Fruit fly (Drosophila melanogaster): ENCODE data around the gene Set8.

Gene Set8

DNA sequence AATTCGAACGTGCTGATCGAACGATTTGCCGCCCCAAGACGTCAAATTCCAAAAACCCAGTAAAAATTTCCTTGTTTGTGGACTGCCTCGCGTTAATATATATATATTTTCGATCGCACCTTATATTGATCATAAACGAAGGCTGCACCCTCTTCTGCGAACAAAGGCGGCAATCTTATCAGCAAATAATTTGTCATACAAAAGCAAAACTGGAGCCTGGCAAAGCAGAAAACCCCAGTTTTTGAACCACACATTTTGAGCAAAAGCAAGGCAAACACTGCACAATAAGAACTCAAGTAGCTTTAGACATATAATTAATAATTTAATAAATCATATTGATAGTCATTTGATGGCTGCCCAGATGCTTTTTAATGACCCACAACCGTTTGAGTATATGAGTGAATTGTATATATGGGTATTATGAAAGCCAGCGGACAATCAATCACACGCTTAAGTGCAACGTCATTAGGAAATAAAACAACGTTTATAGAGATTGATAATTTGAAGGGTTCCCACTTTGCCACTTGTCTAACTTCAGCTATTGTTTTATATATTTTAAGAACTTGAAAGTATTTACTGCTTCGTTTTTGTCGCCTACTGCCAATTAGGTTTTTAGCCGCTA, 21.3 kb upstream of the Set8 start:
- TF ChIP-seq D1 (tag; optimal IDR thresholded peaks at IDR 0.05) (no peak), CG4496 (GFP tag; IDR thresholded peaks at IDR 0.05) (no peak), rn (GFP tag; IDR thresholded peaks at IDR 0.05) (no peak), gl (tag; optimal IDR thresholded peaks at IDR 0.05) (no peak), CG34367 (tag; optimal IDR thresholded peaks at IDR 0.05) (no peak), CG8301 (tag; optimal IDR thresholded peaks at IDR 0.05) (no peak), CG8159 (tag; optimal IDR thresholded peaks at IDR 0.05) (no peak), CG10348 (GFP tag; IDR thresholded peaks at IDR 0.05) (no peak), Ets98B (GFP tag; IDR thresholded peaks at IDR 0.05) (no peak), fd96Ca (GFP tag; IDR thresholded peaks at IDR 0.05) (no peak), Pif1A (GFP tag; optimal IDR thresholded peaks at IDR 0.05) (no peak), Snoo (tag; optimal IDR thresholded peaks at IDR 0.05) (no peak), CG15710 (tag; optimal IDR thresholded peaks at IDR 0.05) (no peak), CG13204 (GFP tag; optimal IDR thresholded peaks at IDR 0.05) (no peak)

- no peak for TF ChIP-seq EcR (GFP tag; optimal IDR thresholded peaks at IDR 0.05)
- no peak for TF ChIP-seq CG13204 (GFP tag; optimal IDR thresholded peaks at IDR 0.05)
- TF ChIP-seq Pif1A (GFP tag; optimal IDR thresholded peaks at IDR 0.05) = no peak
- TF ChIP-seq rn (GFP tag; IDR thresholded peaks at IDR 0.05) = no peak
Observed at dm6 chr3R:14296126-14296525, 19.7 kb upstream of the Set8 start.

- TF ChIP-seq CG14655 (GFP tag; optimal IDR thresholded peaks at IDR 0.05) = no peak
- TF ChIP-seq EcR (GFP tag; optimal IDR thresholded peaks at IDR 0.05) = peak; percentile 71
- no peak for TF ChIP-seq gl (tag; optimal IDR thresholded peaks at IDR 0.05)
- no peak for TF ChIP-seq CG10348 (GFP tag; IDR thresholded peaks at IDR 0.05)
- TF ChIP-seq CG8159 (tag; optimal IDR thresholded peaks at IDR 0.05) = no peak
Observed at dm6 chr3R:14296700-14297099, 19.1 kb upstream of the Set8 start.

DNA sequence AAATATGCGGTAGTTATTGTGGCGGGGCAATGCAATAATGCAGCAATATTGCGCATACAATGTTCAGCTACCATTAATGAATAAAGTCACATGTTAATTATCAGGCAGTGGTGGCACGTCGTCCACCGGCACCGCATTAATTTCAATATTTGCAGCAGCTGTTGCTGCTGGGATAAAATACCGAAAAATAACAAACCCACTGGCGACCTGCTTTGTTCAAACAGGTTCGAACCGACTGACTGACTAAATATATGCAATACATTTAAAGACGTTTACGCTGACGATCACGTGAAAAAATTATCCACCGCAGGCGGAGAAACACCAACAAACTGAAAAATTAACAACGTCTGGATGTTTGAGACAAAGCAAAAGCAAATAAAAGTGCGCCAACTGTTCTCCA, 18.3 kb upstream of the Set8 start:
- TF ChIP-seq fd96Ca (GFP tag; IDR thresholded peaks at IDR 0.05) (0 out of 3 replicates have a peak, but pooled peaks have one; percentile 13), CG8159 (tag; optimal IDR thresholded peaks at IDR 0.05) (no peak)

DNA sequence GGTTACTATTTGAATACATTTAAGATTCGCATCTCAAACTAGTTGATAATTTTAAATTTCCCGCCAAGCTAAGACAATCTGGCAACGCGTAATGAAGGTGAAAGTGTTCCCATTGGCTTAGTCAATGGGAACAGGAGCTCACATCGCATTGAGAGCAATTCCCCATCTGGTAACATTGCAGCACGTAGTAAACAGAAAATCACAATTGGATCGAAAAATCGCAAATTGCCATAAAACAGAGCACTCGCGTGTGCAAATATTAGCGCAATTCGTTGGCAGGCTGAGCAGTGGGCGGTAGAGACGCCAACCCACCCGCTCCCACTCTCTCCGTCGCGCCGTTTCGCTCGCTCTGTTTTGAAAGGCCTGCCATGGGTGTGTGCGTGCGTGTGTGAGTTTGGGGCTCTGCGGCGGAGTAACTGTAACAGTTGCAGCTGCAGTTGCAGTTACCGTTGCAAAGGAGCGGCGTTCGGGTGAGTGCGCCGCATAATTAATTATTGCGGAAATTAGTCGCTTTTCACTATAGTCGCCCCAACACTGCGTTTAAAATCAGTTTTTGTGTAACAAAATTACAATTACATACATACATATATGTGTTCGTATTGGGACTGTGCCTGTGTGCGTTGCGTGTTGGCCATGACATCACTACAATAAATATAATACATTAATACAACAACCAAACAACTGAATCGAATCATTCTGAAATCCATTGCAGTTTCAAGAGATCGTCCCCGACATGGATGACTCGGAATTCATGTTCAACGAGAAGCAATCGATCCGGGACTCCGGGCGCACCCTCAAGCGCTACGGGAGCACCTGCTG, 17.6 kb upstream of the Set8 start:
- TF ChIP-seq CG12605 (GFP tag; IDR thresholded peaks at IDR 0.05) (no peak), Pif1A (GFP tag; optimal IDR thresholded peaks at IDR 0.05) (no peak), CG4496 (GFP tag; IDR thresholded peaks at IDR 0.05) (peak; percentile 62; the same call in 1 of the 3 replicates), Snoo (tag; optimal IDR thresholded peaks at IDR 0.05) (no peak), Ets98B (GFP tag; IDR thresholded peaks at IDR 0.05) (peak; percentile 49), CG13204 (GFP tag; optimal IDR thresholded peaks at IDR 0.05) (no peak), fd96Ca (GFP tag; IDR thresholded peaks at IDR 0.05) (0 out of 3 replicates have a peak, but pooled peaks have one; percentile 17), rn (GFP tag; IDR thresholded peaks at IDR 0.05) (no peak), EcR (GFP tag; optimal IDR thresholded peaks at IDR 0.05) (peak; percentile 6), CG15710 (tag; optimal IDR thresholded peaks at IDR 0.05) (no peak), CG32121 (GFP tag; IDR thresholded peaks at IDR 0.05) (no peak)

DNA sequence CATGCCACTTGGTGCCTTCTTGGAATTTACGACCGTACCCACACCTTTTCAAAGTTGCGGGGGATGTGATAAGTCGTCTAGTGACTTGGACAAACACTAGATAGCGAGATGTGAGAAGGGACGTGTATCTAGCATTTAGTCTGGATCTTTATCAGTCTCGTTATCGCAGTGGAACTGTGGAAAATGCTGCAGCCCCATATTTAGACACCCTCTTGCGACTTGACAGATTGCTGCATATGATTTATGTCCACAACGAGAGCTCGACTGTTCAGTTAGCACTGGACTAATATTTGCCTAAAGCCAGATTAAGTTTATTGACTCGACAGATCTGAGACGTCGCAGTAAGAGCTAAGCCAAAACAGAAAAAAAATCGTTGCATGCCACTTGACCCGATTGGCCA, 15.9 kb upstream of the Set8 start:
- TF ChIP-seq Pif1B (GFP tag; optimal IDR thresholded peaks at IDR 0.05) (no peak), rn (GFP tag; IDR thresholded peaks at IDR 0.05) (no peak)

DNA sequence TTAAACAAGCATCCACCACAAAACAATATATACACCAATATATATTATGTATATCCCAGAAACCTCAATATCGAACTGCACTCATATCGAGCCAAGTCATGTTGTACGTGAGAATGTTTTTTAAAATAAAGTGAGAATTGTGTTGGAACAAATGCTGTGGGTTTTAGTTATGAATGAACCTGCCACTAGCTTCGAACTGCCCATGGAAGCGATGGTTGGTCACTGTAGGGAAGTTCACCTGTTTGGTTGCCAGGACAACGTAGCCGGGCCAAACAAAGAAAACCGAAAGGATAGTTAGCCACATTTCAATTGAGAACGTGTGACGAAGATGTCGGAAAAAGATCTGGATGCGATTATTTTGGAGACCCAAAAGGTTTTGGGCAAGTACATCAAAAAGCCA, 13.7 kb upstream of the Set8 start, which contains the start of gene IFT54:
TSS of gene IFT54 (plus strand) at position 301 of the 400 bp plus-strand sequence.
- TF ChIP-seq CG14655 (GFP tag; optimal IDR thresholded peaks at IDR 0.05) (no peak), EcR (GFP tag; optimal IDR thresholded peaks at IDR 0.05) (no peak), Pif1B (GFP tag; optimal IDR thresholded peaks at IDR 0.05) (no peak), Snoo (tag; optimal IDR thresholded peaks at IDR 0.05) (no peak), fd96Ca (GFP tag; IDR thresholded peaks at IDR 0.05) (no peak), gl (tag; optimal IDR thresholded peaks at IDR 0.05) (no peak), CG17806 (tag; optimal IDR thresholded peaks at IDR 0.05) (no peak), CG8301 (tag; optimal IDR thresholded peaks at IDR 0.05) (no peak), CG12605 (GFP tag; IDR thresholded peaks at IDR 0.05) (no peak), Ets98B (GFP tag; IDR thresholded peaks at IDR 0.05) (no peak), Pif1A (GFP tag; optimal IDR thresholded peaks at IDR 0.05) (no peak), rn (GFP tag; IDR thresholded peaks at IDR 0.05) (no peak), D1 (tag; optimal IDR thresholded peaks at IDR 0.05) (no peak), CG8159 (tag; optimal IDR thresholded peaks at IDR 0.05) (no peak), CG4496 (GFP tag; IDR thresholded peaks at IDR 0.05) (no peak), CG13204 (GFP tag; optimal IDR thresholded peaks at IDR 0.05) (no peak), CG34367 (tag; optimal IDR thresholded peaks at IDR 0.05) (no peak), CG10348 (GFP tag; IDR thresholded peaks at IDR 0.05) (no peak), CG15710 (tag; optimal IDR thresholded peaks at IDR 0.05) (no peak)
